Fruit fly (Drosophila melanogaster): Measurements from ENCODE around the gene Pfdn5.

DNA sequence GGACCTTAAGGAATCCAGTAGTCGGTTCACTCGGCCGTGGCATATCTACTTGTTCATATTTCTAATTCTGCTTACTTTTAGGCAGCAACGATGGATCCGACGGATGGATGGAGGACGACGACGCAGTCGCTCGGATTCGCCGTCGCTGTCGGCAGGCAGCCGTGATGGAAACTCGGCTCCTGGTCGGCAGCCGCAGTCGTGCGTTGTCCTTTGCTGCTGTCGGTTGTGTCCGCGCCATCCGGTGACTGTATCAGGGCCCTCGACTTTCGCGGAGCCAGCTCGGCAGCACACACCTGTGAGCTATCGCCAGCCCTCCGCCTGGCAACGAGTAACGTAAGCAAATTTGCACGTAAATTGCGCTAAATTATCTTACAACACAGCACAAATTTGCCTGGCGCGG, 10.2 kb downstream of the Pfdn5 start, which contains the start of gene Octbeta1R:
- TF ChIP-seq dan (GFP tag; IDR thresholded peaks at IDR 0.05) (no peak), Dip2 (GFP tag; IDR thresholded peaks at IDR 0.05) (no peak), CG1603 (tag; optimal IDR thresholded peaks at IDR 0.05) (no peak), Spps (tag; optimal IDR thresholded peaks at IDR 0.05) (no peak), YL-1 (GFP tag; optimal IDR thresholded peaks at IDR 0.05) (no peak), D19A (tag; optimal IDR thresholded peaks at IDR 0.05) (no peak), CG13287 (GFP tag; IDR thresholded peaks at IDR 0.05; ENCODE audit: partially characterized antibody) (no peak), CG3838 (GFP tag; optimal IDR thresholded peaks at IDR 0.05) (no peak), Lhr (GFP tag; optimal IDR thresholded peaks at IDR 0.05) (no peak), GATAe (GFP tag; conservative IDR thresholded peaks at IDR 0.05) (no peak), CG5180 (GFP tag; optimal IDR thresholded peaks at IDR 0.05) (no peak), CG11695 (GFP tag; IDR thresholded peaks at IDR 0.05) (no peak)

Measured in whole organism, embryonic.